Worm (Caenorhabditis elegans) whole organism, L1 larva: ENCODE results near the gene srh-148.

ENCODE experiments used
- aha-1 ChIP-seq: fragments of 150-350 bp; optimal IDR thresholded peaks from 2 replicates; lab custom pipeline; 2014; ENCODE audit warnings: missing biosample characterization, missing genetic modification characterization
- ama-1 ChIP-seq: fragments of 150-350 bp; optimal IDR thresholded peaks from 2 replicates; lab custom pipeline; 2014
- ceh-82 ChIP-seq, 3 experiments: fragments of 150-350 bp in 1 of 3; sonication (generic microtip) in 2 of 3; optimal IDR thresholded peaks; 2 replicates each; lab custom pipeline; 2014 to 2017; ENCODE audit warnings: missing biosample characterization in 3 of 3, missing genetic modification characterization in 3 of 3
- ceh-88 ChIP-seq: fragments of 200-800 bp; sonication (Bioruptor generic); IDR thresholded peaks from 2 replicates; pipeline ENCODE4 v1.3.6; 2022; ENCODE audit warnings: missing genetic modification characterization, missing compliant biosample characterization
- lin-39 ChIP-seq: fragments of 150-350 bp; optimal IDR thresholded peaks from 2 replicates; lab custom pipeline; 2014; ENCODE audit warnings: missing biosample characterization, missing genetic modification reagents, missing genetic modification characterization
- lsy-2 ChIP-seq, 2 experiments: fragments of 150-350 bp; optimal IDR thresholded peaks; 2 replicates each; lab custom pipeline; 2014; ENCODE audit warnings: missing biosample characterization in 2 of 2, missing genetic modification characterization in 2 of 2
- nhr-11 ChIP-seq: fragments of 150-350 bp; optimal IDR thresholded peaks from 2 replicates; lab custom pipeline; 2014; ENCODE audit warnings: missing biosample characterization, missing genetic modification characterization
- nhr-76 ChIP-seq: sonication (generic microtip); optimal IDR thresholded peaks from 2 replicates; lab custom pipeline; 2017; ENCODE audit warnings: missing biosample characterization, missing genetic modification characterization
- nhr-77 ChIP-seq: fragments of 150-350 bp; optimal IDR thresholded peaks from 2 replicates; lab custom pipeline; 2014; ENCODE audit warnings: missing biosample characterization, missing genetic modification characterization
- rnt-1 ChIP-seq: sonication (generic microtip); optimal IDR thresholded peaks from 2 replicates; lab custom pipeline; 2016; ENCODE audit warnings: mild to moderate bottlenecking, missing genetic modification characterization, moderate library complexity, missing compliant biosample characterization
- unc-130 ChIP-seq: fragments of 150-350 bp; optimal IDR thresholded peaks from 2 replicates; lab custom pipeline; 2017; ENCODE audit warnings: missing biosample characterization, missing genetic modification characterization, inconsistent platforms
- zag-1 ChIP-seq: fragments of 150-350 bp; optimal IDR thresholded peaks from 2 replicates; lab custom pipeline; 2014; ENCODE audit warnings: missing biosample characterization, missing genetic modification characterization
- ztf-4 ChIP-seq: fragments of 150-350 bp; optimal IDR thresholded peaks from 2 replicates; lab custom pipeline; 2014; ENCODE audit warnings: missing biosample characterization, missing genetic modification characterization

DNA sequence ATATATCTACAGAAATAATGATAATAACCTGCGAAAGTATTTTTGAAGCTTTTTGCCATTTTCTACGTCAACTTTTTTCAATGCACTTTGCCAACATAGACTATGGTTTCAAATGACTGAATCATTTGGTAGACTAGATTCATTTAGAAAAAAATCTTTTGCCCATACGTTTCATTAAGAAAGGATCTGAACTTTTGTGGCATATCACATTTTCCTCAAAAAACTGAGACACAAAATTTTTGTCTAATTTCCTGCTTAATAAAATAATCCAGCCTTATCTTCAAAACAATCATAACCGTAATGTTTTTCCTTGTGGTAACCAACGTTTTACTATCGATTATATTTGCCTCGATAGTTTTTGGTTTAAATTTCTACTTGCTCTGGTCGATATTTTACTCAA, 32.1 kb downstream of the srh-148 start, which contains the start of gene srbc-51:
- TF ChIP-seq ama-1 (lab: Kevin White, UChicago): no peak
- no peak for TF ChIP-seq lsy-2 (tag; optimal IDR thresholded peaks at IDR 0.05; lab: Kevin White, UChicago)
- no peak for TF ChIP-seq unc-130 (tag; lab: Kevin White, UChicago)
- TF ChIP-seq nhr-11 (tag; lab: Kevin White, UChicago): no peak
- TF ChIP-seq rnt-1: no peak
- TF ChIP-seq aha-1 (tag; lab: Kevin White, UChicago): no peak
- no peak for TF ChIP-seq ceh-82 (tag; optimal IDR thresholded peaks at IDR 0.05; lab: Kevin White, UChicago)
- TF ChIP-seq zag-1 (tag; lab: Kevin White, UChicago): no peak
- no peak for TF ChIP-seq nhr-77 (tag; lab: Kevin White, UChicago)
- TF ChIP-seq lin-39 (tag; lab: Kevin White, UChicago): no peak
- TF ChIP-seq ztf-4 (tag; lab: Kevin White, UChicago): no peak
- no peak for TF ChIP-seq nhr-76 (tag; lab: Kevin White, UChicago)
- no peak for TF ChIP-seq ceh-88 (GFP tag; lab: Robert Waterston, UW)
